Fruit fly (Drosophila melanogaster) whole organism, embryonic: ENCODE measurements around the gene Sptz.
A peak's percentile ranks its signal among the peaks of the same experiment; 100 is the strongest.

Source experiments
- Adf1 ChIP-seq: fragments of 200-800 bp; sonication (Bioruptor generic); IDR thresholded peaks from 2 replicates; pipeline ENCODE4 v1.3.6; 2022; ENCODE audit warnings: missing biosample characterization, missing genetic modification characterization
- Asciz ChIP-seq: fragments of 200-800 bp; sonication (Bioruptor generic); optimal IDR thresholded peaks from 2 replicates; lab custom pipeline; 2017; ENCODE audit warnings: missing biosample characterization, mild to moderate bottlenecking, missing genetic modification characterization, missing genetic modification reagents
- Bgb ChIP-seq: fragments of 200-800 bp; sonication (Bioruptor generic); IDR thresholded peaks from 2 replicates; pipeline ENCODE4 v1.3.6; 2022; ENCODE audit warnings: missing biosample characterization, missing genetic modification characterization; ENCODE audit not compliant: partially characterized antibody
- CG10274 ChIP-seq: fragments of 200-800 bp; sonication (Bioruptor generic); optimal IDR thresholded peaks from 3 replicates; lab custom pipeline; 2017; ENCODE audit warnings: missing biosample characterization, mild to moderate bottlenecking, missing genetic modification characterization
- CG10543 ChIP-seq: fragments of 200-800 bp; sonication (Bioruptor generic); optimal IDR thresholded peaks from 3 replicates; lab custom pipeline; 2017; ENCODE audit warnings: missing biosample characterization, mild to moderate bottlenecking, missing genetic modification characterization, moderate library complexity
- CG10959 ChIP-seq: fragments of 200-800 bp; sonication (Bioruptor generic); IDR thresholded peaks from 2 replicates; pipeline ENCODE4 v1.3.6; 2022; ENCODE audit warnings: missing biosample characterization, missing genetic modification characterization
- CG11093 ChIP-seq: fragments of 200-800 bp; sonication (Bioruptor generic); IDR thresholded peaks from 3 replicates; pipeline ENCODE4 v1.3.6; 2022; ENCODE audit warnings: missing biosample characterization, missing genetic modification characterization
- CG11456 ChIP-seq: fragments of 200-800 bp; sonication (Bioruptor generic); IDR thresholded peaks from 3 replicates; pipeline ENCODE4 v1.3.6; 2022; ENCODE audit warnings: missing biosample characterization, missing genetic modification characterization
- CG11696 ChIP-seq: fragments of 200-800 bp; sonication (Bioruptor generic); IDR thresholded peaks from 2 replicates; pipeline ENCODE4 v1.3.6; 2022; ENCODE audit warnings: missing biosample characterization, missing genetic modification characterization
- CG12104 ChIP-seq: fragments of 200-800 bp; sonication (Bioruptor generic); optimal IDR thresholded peaks from 3 replicates; lab custom pipeline; 2016; ENCODE audit warnings: missing biosample characterization, missing genetic modification characterization
- CG12155 ChIP-seq: fragments of 200-800 bp; sonication (Bioruptor generic); optimal IDR thresholded peaks from 3 replicates; lab custom pipeline; 2016; ENCODE audit warnings: missing biosample characterization, missing genetic modification characterization
- CG12236 ChIP-seq: fragments of 200-800 bp; sonication (Bioruptor generic); optimal IDR thresholded peaks from 2 replicates; lab custom pipeline; 2016; ENCODE audit warnings: missing biosample characterization, missing genetic modification characterization
- CG12769 ChIP-seq: fragments of 200-800 bp; sonication (Bioruptor generic); optimal IDR thresholded peaks from 2 replicates; lab custom pipeline; 2019; ENCODE audit warnings: missing biosample characterization, mild to moderate bottlenecking, missing genetic modification characterization, moderate library complexity
- CG18011 ChIP-seq: fragments of 200-800 bp; sonication (Bioruptor generic); optimal IDR thresholded peaks from 2 replicates; lab custom pipeline; 2017; ENCODE audit warnings: missing biosample characterization, missing genetic modification characterization, mild to moderate bottlenecking, moderate library complexity, missing genotype
- CG18764 ChIP-seq: fragments of 200-800 bp; sonication (Bioruptor generic); optimal IDR thresholded peaks from 3 replicates; lab custom pipeline; 2016; ENCODE audit warnings: missing biosample characterization, missing genetic modification characterization
- CG2875 ChIP-seq: fragments of 200-800 bp; sonication (Bioruptor generic); optimal IDR thresholded peaks from 2 replicates; lab custom pipeline; 2017; ENCODE audit warnings: missing biosample characterization, mild to moderate bottlenecking, missing genetic modification characterization, missing genetic modification reagents
- CG30020 ChIP-seq: fragments of 200-800 bp; optimal IDR thresholded peaks from 2 replicates; lab custom pipeline; 2019; ENCODE audit warnings: missing biosample characterization, mild to moderate bottlenecking, missing genetic modification characterization, moderate library complexity
- CG30403 ChIP-seq: fragments of 200-800 bp; sonication (Bioruptor generic); optimal IDR thresholded peaks from 3 replicates; lab custom pipeline; 2016; ENCODE audit warnings: missing biosample characterization, missing genetic modification characterization
- CG3847 ChIP-seq: fragments of 200-800 bp; sonication (Bioruptor generic); IDR thresholded peaks from 2 replicates; pipeline ENCODE4 v1.3.6; 2022; ENCODE audit warnings: missing biosample characterization, missing genetic modification characterization
- CG5245 ChIP-seq: fragments of 200-800 bp; sonication (Bioruptor generic); optimal IDR thresholded peaks from 3 replicates; lab custom pipeline; 2016; ENCODE audit warnings: missing biosample characterization, missing genetic modification characterization
- CG6654 ChIP-seq: fragments of 200-800 bp; sonication (Bioruptor generic); optimal IDR thresholded peaks from 2 replicates; lab custom pipeline; 2017; ENCODE audit warnings: missing biosample characterization, mild to moderate bottlenecking, missing genetic modification characterization
- CHES-1-like ChIP-seq: fragments of 200-800 bp; sonication (Bioruptor generic); optimal IDR thresholded peaks from 2 replicates; lab custom pipeline; 2016; ENCODE audit warnings: missing biosample characterization, missing genetic modification characterization
- D ChIP-seq, 2 experiments: fragments of 200-800 bp in 1 of 2; fragments of >200 bp in 1 of 2; sonication (Bioruptor generic) in 1 of 2; optimal IDR thresholded peaks; 2 replicates in 1 of 2; 3 replicates in 1 of 2; lab custom pipeline; 2017; ENCODE audit warnings: mild to moderate bottlenecking in 1 of 2, missing biosample characterization in 1 of 2, missing genetic modification characterization in 1 of 2, missing genetic modification reagents in 1 of 2
- Dip2 ChIP-seq: fragments of 200-800 bp; sonication (Bioruptor generic); IDR thresholded peaks from 2 replicates; pipeline ENCODE4 v1.3.6; 2022; ENCODE audit warnings: missing biosample characterization, missing genetic modification characterization
- Dll ChIP-seq: fragments of 200-800 bp; sonication (Bioruptor generic); IDR thresholded peaks from 4 replicates; pipeline ENCODE4 v1.3.6; 2022; ENCODE audit warnings: missing biosample characterization, missing genetic modification characterization; ENCODE audit not compliant: partially characterized antibody
- Doc3 ChIP-seq: fragments of 200-800 bp; sonication (Bioruptor generic); IDR thresholded peaks from 3 replicates; pipeline ENCODE4 v1.3.6; 2022; ENCODE audit warnings: missing biosample characterization, missing genetic modification characterization; ENCODE audit not compliant: partially characterized antibody
- Ets97D ChIP-seq: fragments of 200-800 bp; sonication (Bioruptor generic); optimal IDR thresholded peaks from 3 replicates; lab custom pipeline; 2016; ENCODE audit warnings: missing biosample characterization, missing genetic modification characterization
- Hr3 ChIP-seq: fragments of 200-800 bp; sonication (Bioruptor generic); optimal IDR thresholded peaks from 3 replicates; lab custom pipeline; 2016; ENCODE audit warnings: missing biosample characterization, missing genetic modification characterization
- MTF-1 ChIP-seq: fragments of 200-800 bp; sonication (Bioruptor generic); optimal IDR thresholded peaks from 2 replicates; lab custom pipeline; 2018; ENCODE audit warnings: missing biosample characterization, mild to moderate bottlenecking, missing genetic modification characterization, borderline replicate concordance
- Mrtf ChIP-seq: fragments of 200-800 bp; sonication (Bioruptor generic); IDR thresholded peaks from 3 replicates; pipeline ENCODE4 v1.3.6; 2022; ENCODE audit warnings: missing biosample characterization, missing genetic modification characterization
- NfI ChIP-seq: fragments of 200-800 bp; sonication (Bioruptor generic); optimal IDR thresholded peaks from 3 replicates; lab custom pipeline; 2018; ENCODE audit warnings: missing biosample characterization, mild to moderate bottlenecking, missing genetic modification characterization, moderate library complexity
- Oaz ChIP-seq: fragments of 200-800 bp; sonication (Bioruptor generic); IDR thresholded peaks from 2 replicates; pipeline ENCODE4 v1.3.6; 2022; ENCODE audit warnings: missing biosample characterization, missing genetic modification characterization
- Sin3A ChIP-seq: fragments of >200 bp; optimal IDR thresholded peaks from 2 replicates; lab custom pipeline; 2018
- Sox100B ChIP-seq: fragments of 200-800 bp; sonication (Bioruptor generic); optimal IDR thresholded peaks from 3 replicates; lab custom pipeline; 2018; ENCODE audit warnings: missing biosample characterization, mild to moderate bottlenecking, missing genetic modification characterization
- Taf1 ChIP-seq: fragments of 200-800 bp; sonication (Bioruptor generic); IDR thresholded peaks from 2 replicates; pipeline ENCODE4 v1.3.6; 2022; ENCODE audit warnings: missing biosample characterization, missing genetic modification characterization
- amos ChIP-seq: fragments of 200-800 bp; sonication (Bioruptor generic); IDR thresholded peaks from 2 replicates; pipeline ENCODE4 v1.3.6; 2022; ENCODE audit warnings: missing biosample characterization, missing genetic modification characterization; ENCODE audit not compliant: partially characterized antibody
- bsh ChIP-seq, 2 experiments: fragments of 200-800 bp; sonication (Bioruptor generic); optimal IDR thresholded peaks; 2 replicates each; lab custom pipeline; 2017 to 2018; ENCODE audit warnings: mild to moderate bottlenecking in 2 of 2, missing biosample characterization in 2 of 2, missing genetic modification characterization in 2 of 2, moderate library complexity in 1 of 2
- dmrt11E ChIP-seq: fragments of 200-800 bp; sonication (Bioruptor generic); optimal IDR thresholded peaks from 3 replicates; lab custom pipeline; 2018; ENCODE audit warnings: missing biosample characterization, mild to moderate bottlenecking, missing genetic modification characterization, moderate library complexity
- dmrt99B ChIP-seq: fragments of 200-800 bp; sonication (Bioruptor generic); optimal IDR thresholded peaks from 2 replicates; lab custom pipeline; 2018; ENCODE audit warnings: missing biosample characterization, mild to moderate bottlenecking, missing genetic modification characterization, moderate library complexity
- dysf ChIP-seq: fragments of 200-800 bp; sonication (Bioruptor generic); IDR thresholded peaks from 3 replicates; pipeline ENCODE4 v1.3.6; 2022; ENCODE audit warnings: missing biosample characterization, missing genetic modification characterization
- exex ChIP-seq: fragments of 200-800 bp; sonication (Bioruptor generic); optimal IDR thresholded peaks from 4 replicates; lab custom pipeline; 2018; ENCODE audit warnings: missing biosample characterization, mild to moderate bottlenecking, missing genetic modification characterization, moderate library complexity
- fd96Cb ChIP-seq: fragments of 200-800 bp; sonication (Bioruptor generic); optimal IDR thresholded peaks from 2 replicates; lab custom pipeline; 2018; ENCODE audit warnings: missing biosample characterization, mild to moderate bottlenecking, missing genetic modification characterization, moderate library complexity
- gsb-n ChIP-seq: fragments of 200-800 bp; sonication (Bioruptor generic); optimal IDR thresholded peaks from 3 replicates; lab custom pipeline; 2018; ENCODE audit warnings: missing biosample characterization, mild to moderate bottlenecking, missing genetic modification characterization
- hbn ChIP-seq: fragments of 200-800 bp; sonication (Bioruptor generic); IDR thresholded peaks from 2 replicates; pipeline ENCODE4 v1.3.6; 2022; ENCODE audit warnings: missing biosample characterization, missing genetic modification characterization; ENCODE audit not compliant: partially characterized antibody
- kni ChIP-seq: fragments of 200-800 bp; sonication (Bioruptor generic); optimal IDR thresholded peaks from 3 replicates; lab custom pipeline; 2017; ENCODE audit warnings: mild to moderate bottlenecking, missing biosample characterization, missing genetic modification reagents, missing genetic modification characterization
- tin ChIP-seq: fragments of 200-800 bp; sonication (Bioruptor generic); optimal IDR thresholded peaks from 3 replicates; lab custom pipeline; 2016; ENCODE audit warnings: missing biosample characterization, missing genetic modification characterization
- vvl ChIP-seq: fragments of 200-800 bp; sonication (Bioruptor generic); IDR thresholded peaks from 2 replicates; pipeline ENCODE4 v1.3.6; 2022; ENCODE audit warnings: missing biosample characterization, missing genetic modification characterization
- wek ChIP-seq: fragments of 200-800 bp; sonication (Bioruptor generic); optimal IDR thresholded peaks from 3 replicates; lab custom pipeline; 2018; ENCODE audit warnings: missing biosample characterization, mild to moderate bottlenecking, missing genetic modification characterization, moderate library complexity
- yki ChIP-seq: fragments of >200 bp; optimal IDR thresholded peaks from 3 replicates; lab custom pipeline; 2018
- z ChIP-seq: fragments of 200-800 bp; sonication (Bioruptor generic); IDR thresholded peaks from 3 replicates; pipeline ENCODE4 v1.3.6; 2022; ENCODE audit warnings: missing biosample characterization, missing genetic modification characterization

Sptz gene

dm6 chr3R:11421643-11422122 is at the start of gene Sptz, which contains the start of gene ninaG (continued):
- TF ChIP-seq CG10274 (GFP tag; lab: Kevin White, UChicago) (peak; percentile 62), Taf1 (GFP tag; lab: Robert Waterston, UW) (peak; percentile 90), CG5245 (GFP tag; lab: Kevin White, UChicago) (peak; percentile 89), CG18764 (peak; percentile 90), dmrt99B (no peak), CG30403 (GFP tag; lab: Kevin White, UChicago) (peak; percentile 98), vvl (GFP tag; lab: Robert Waterston, UW) (peak; percentile 98), Mrtf (peak; percentile 90), dysf (peak; percentile 97), CG6654 (GFP tag; lab: Kevin White, UChicago) (peak; percentile 75), bsh (GFP tag; optimal IDR thresholded peaks at IDR 0.05; lab: Kevin White, UChicago) (peak in 1 of 2 experiments; percentile 93), CG11093 (GFP tag; lab: Robert Waterston, UW) (peak; percentile 93), gsb-n (tag; lab: Kevin White, UChicago) (no peak), yki (no peak), Hr3 (GFP tag; lab: Kevin White, UChicago) (peak; percentile 95), wek (no peak), hbn (GFP tag; lab: Robert Waterston, UW) (peak; percentile 34; the same call in 1 of the 2 replicates), kni (GFP tag; lab: Kevin White, UChicago) (no peak), CG12236 (GFP tag; lab: Kevin White, UChicago) (peak; percentile 68), Sin3A (lab: Kevin White, UChicago) (peak; percentile 83), fd96Cb (tag; lab: Kevin White, UChicago) (peak; percentile 92), CG12155 (GFP tag; lab: Kevin White, UChicago) (peak; percentile 94), MTF-1 (GFP tag; lab: Kevin White, UChicago) (peak; percentile 72), Oaz (GFP tag; lab: Robert Waterston, UW) (peak; percentile 84), Doc3 (no peak), CHES-1-like (peak; percentile 93), CG18011 (GFP tag; lab: Kevin White, UChicago) (peak; percentile 78), CG2875 (GFP tag; lab: Kevin White, UChicago) (peak; percentile 74), Adf1 (peak; percentile 81), CG3847 (GFP tag; lab: Robert Waterston, UW) (peak; percentile 95), CG30020 (tag; lab: Kevin White, UChicago) (peak; percentile 75), amos (GFP tag; lab: Robert Waterston, UW) (peak; percentile 40), Bgb (GFP tag; lab: Robert Waterston, UW) (no peak), tin (peak; percentile 97), Dip2 (GFP tag; lab: Robert Waterston, UW) (peak; percentile 43; the same call in 1 of the 2 replicates), Dll (GFP tag; lab: Robert Waterston, UW) (peak; percentile 73), CG12104 (GFP tag; lab: Kevin White, UChicago) (peak; percentile 83), CG12769 (no peak), CG11696 (GFP tag; lab: Robert Waterston, UW) (peak; percentile 67), CG10543 (GFP tag; lab: Kevin White, UChicago) (peak; percentile 76), Asciz (GFP tag; lab: Kevin White, UChicago) (peak; percentile 80), z (GFP tag; lab: Robert Waterston, UW) (0 out of 3 replicates have a peak, but pooled peaks have one; percentile 34), Sox100B (GFP tag; lab: Kevin White, UChicago) (no peak), dmrt11E (tag; lab: Kevin White, UChicago) (peak; percentile 94), D (optimal IDR thresholded peaks at IDR 0.05; lab: Kevin White, UChicago) (no peak), D (GFP tag; optimal IDR thresholded peaks at IDR 0.05; lab: Kevin White, UChicago) (peak; percentile 87), exex (tag; lab: Kevin White, UChicago) (no peak), CG11456 (peak; percentile 95), CG10959 (GFP tag; lab: Robert Waterston, UW) (peak; percentile 93), NfI (GFP tag; lab: Kevin White, UChicago) (peak; percentile 90), Ets97D (GFP tag; lab: Kevin White, UChicago) (peak; percentile 90)
